Fruit fly (Drosophila melanogaster) whole organism, wandering third instar larva: ENCODE results near the gene L2HGDH.

Experiments
- Abd-B ChIP-seq: fragments of >200 bp; optimal IDR thresholded peaks from 2 replicates; lab custom pipeline; 2017; ENCODE audit warnings: missing biosample characterization, missing genetic modification characterization
- CG32264 ChIP-seq: fragments of 200-800 bp; sonication (Bioruptor generic); optimal IDR thresholded peaks from 2 replicates; lab custom pipeline; 2016; ENCODE audit warnings: missing biosample characterization, missing genetic modification characterization
- CG9705 ChIP-seq: fragments of 200-800 bp; sonication (Bioruptor generic); optimal IDR thresholded peaks from 2 replicates; lab custom pipeline; 2018; ENCODE audit warnings: missing biosample characterization, mild to moderate bottlenecking, missing genetic modification characterization
- CrebA ChIP-seq: fragments of 200-800 bp; sonication (Bioruptor generic); optimal IDR thresholded peaks from 2 replicates; lab custom pipeline; 2016; ENCODE audit warnings: missing biosample characterization, mild to moderate bottlenecking, missing genetic modification characterization, borderline replicate concordance
- Dfd ChIP-seq: fragments of >200 bp; optimal IDR thresholded peaks from 2 replicates; lab custom pipeline; 2017; ENCODE audit warnings: missing biosample characterization, missing genetic modification characterization
- Dif ChIP-seq: fragments of 200-275, 200-300 bp; sonication (Bioruptor generic); optimal IDR thresholded peaks from 2 replicates; lab custom pipeline; 2018; ENCODE audit warnings: missing biosample characterization, missing genetic modification characterization; ENCODE audit not compliant: partially characterized antibody
- GATAd ChIP-seq: sonication (Bioruptor generic); optimal IDR thresholded peaks from 2 replicates; lab custom pipeline; 2016; ENCODE audit warnings: missing biosample characterization, missing genetic modification characterization
- HLH106 ChIP-seq: fragments of 200-800 bp; optimal IDR thresholded peaks from 3 replicates; lab custom pipeline; 2019; ENCODE audit warnings: missing biosample characterization, mild to moderate bottlenecking, missing genetic modification characterization, moderate library complexity
- Hnf4 ChIP-seq: fragments of 200-800 bp; sonication (Bioruptor generic); optimal IDR thresholded peaks from 2 replicates; lab custom pipeline; 2016; ENCODE audit warnings: missing biosample characterization, mild to moderate bottlenecking, missing genetic modification characterization
- Hr78 ChIP-seq: fragments of >200 bp; optimal IDR thresholded peaks from 2 replicates; lab custom pipeline; 2017; ENCODE audit warnings: missing biosample characterization, missing genetic modification characterization
- Hr83 ChIP-seq: fragments of 200-300 bp; sonication (Bioruptor generic); optimal IDR thresholded peaks from 2 replicates; lab custom pipeline; 2016; ENCODE audit warnings: missing biosample characterization, mild to moderate bottlenecking, missing genetic modification characterization, moderate library complexity; ENCODE audit not compliant: poor library complexity, severe bottlenecking
- Jra ChIP-seq: sonication (Bioruptor generic); optimal IDR thresholded peaks from 2 replicates; lab custom pipeline; 2016; ENCODE audit warnings: missing biosample characterization, missing genetic modification characterization
- Mio ChIP-seq: sonication (Bioruptor generic); optimal IDR thresholded peaks from 2 replicates; lab custom pipeline; 2016; ENCODE audit warnings: missing biosample characterization, missing genetic modification characterization
- Myc ChIP-seq: fragments of >200 bp; optimal IDR thresholded peaks from 2 replicates; lab custom pipeline; 2017
- N ChIP-seq: fragments of >200 bp; optimal IDR thresholded peaks from 2 replicates; lab custom pipeline; 2018; ENCODE audit warnings: missing biosample characterization, missing external identifiers, missing genetic modification characterization
- OdsH ChIP-seq: fragments of 200-800 bp; sonication (Bioruptor generic); optimal IDR thresholded peaks from 2 replicates; lab custom pipeline; 2016; ENCODE audit warnings: missing biosample characterization, mild to moderate bottlenecking, missing genetic modification characterization
- Rel ChIP-seq, 2 experiments: fragments of 200-800 bp; sonication (Bioruptor generic) in 1 of 2; optimal IDR thresholded peaks; 2 replicates in 1 of 2; 3 replicates in 1 of 2; lab custom pipeline; 2016 to 2019; ENCODE audit warnings: mild to moderate bottlenecking in 2 of 2, missing biosample characterization in 2 of 2, missing genetic modification characterization in 2 of 2, moderate library complexity in 1 of 2
- Sp1 ChIP-seq: fragments of 200-800 bp; sonication (Bioruptor generic); optimal IDR thresholded peaks from 3 replicates; lab custom pipeline; 2019; ENCODE audit warnings: missing biosample characterization, mild to moderate bottlenecking, missing genetic modification characterization, moderate library complexity
- Vsx2 ChIP-seq: fragments of 200-300, 225-300 bp; sonication (Bioruptor generic); optimal IDR thresholded peaks from 2 replicates; lab custom pipeline; 2018; ENCODE audit warnings: missing biosample characterization, missing genetic modification characterization; ENCODE audit not compliant: partially characterized antibody
- br ChIP-seq: fragments of 200-800 bp; sonication (Bioruptor generic); optimal IDR thresholded peaks from 2 replicates; lab custom pipeline; 2016; ENCODE audit warnings: missing biosample characterization, missing genetic modification characterization
- brk ChIP-seq: fragments of 200-800 bp; sonication (Bioruptor generic); optimal IDR thresholded peaks from 2 replicates; lab custom pipeline; 2016; ENCODE audit warnings: missing biosample characterization, mild to moderate bottlenecking, missing genetic modification characterization
- dl ChIP-seq, 2 experiments: fragments of 175-275, 200-275 bp in 1 of 2; fragments of 200-275 bp in 1 of 2; sonication (Bioruptor generic); optimal IDR thresholded peaks; lab custom pipeline; 2018; ENCODE audit warnings: mild to moderate bottlenecking in 2 of 2, missing biosample characterization in 2 of 2, missing genetic modification characterization in 2 of 2, moderate library complexity in 2 of 2; ENCODE audit not compliant: partially characterized antibody in 2 of 2, insufficient read depth in 1 of 2
- dmrt93B ChIP-seq: fragments of 200-800 bp; sonication (Bioruptor generic); optimal IDR thresholded peaks from 2 replicates; lab custom pipeline; 2018; ENCODE audit warnings: missing biosample characterization, mild to moderate bottlenecking, missing genetic modification characterization
- dsf ChIP-seq: sonication (Bioruptor generic); optimal IDR thresholded peaks from 2 replicates; lab custom pipeline; 2016; ENCODE audit warnings: missing biosample characterization, missing genetic modification characterization, borderline replicate concordance
- ey ChIP-seq: fragments of 200-800 bp; sonication (Bioruptor generic); optimal IDR thresholded peaks from 2 replicates; lab custom pipeline; 2016; ENCODE audit warnings: missing biosample characterization, missing genetic modification characterization
- foxo ChIP-seq, 2 experiments: fragments of 200-800 bp; sonication (Bioruptor generic); optimal IDR thresholded peaks; 2 replicates in 1 of 2; 3 replicates in 1 of 2; lab custom pipeline; 2016 to 2017; ENCODE audit warnings: missing biosample characterization in 2 of 2, missing genetic modification characterization in 2 of 2
- fru ChIP-seq: fragments of 200-800 bp; sonication (Bioruptor generic); optimal IDR thresholded peaks from 3 replicates; lab custom pipeline; 2016; ENCODE audit warnings: missing biosample characterization, mild to moderate bottlenecking, missing genetic modification characterization
- h ChIP-seq: fragments of 200-800 bp; sonication (Bioruptor generic); optimal IDR thresholded peaks from 3 replicates; lab custom pipeline; 2016; ENCODE audit warnings: missing biosample characterization, mild to moderate bottlenecking, missing genetic modification characterization
- jim ChIP-seq: fragments of 175-275, 200-325 bp; sonication (Bioruptor generic); optimal IDR thresholded peaks from 2 replicates; lab custom pipeline; 2016; ENCODE audit warnings: missing biosample characterization, mild to moderate bottlenecking, missing genetic modification characterization
- lola ChIP-seq: fragments of >200 bp; optimal IDR thresholded peaks from 2 replicates; lab custom pipeline; 2017; ENCODE audit warnings: missing biosample characterization, missing genetic modification characterization
- pan ChIP-seq: fragments of >200 bp; optimal IDR thresholded peaks from 2 replicates; lab custom pipeline; 2017
- psq ChIP-seq: fragments of 200-800 bp; sonication (Bioruptor generic); optimal IDR thresholded peaks from 3 replicates; lab custom pipeline; 2017; ENCODE audit warnings: missing biosample characterization, mild to moderate bottlenecking, missing genetic modification characterization, moderate library complexity
- rgr ChIP-seq: fragments of 200-800 bp; sonication (Bioruptor generic); optimal IDR thresholded peaks from 3 replicates; lab custom pipeline; 2016; ENCODE audit warnings: missing biosample characterization, mild to moderate bottlenecking, missing genetic modification characterization
- sage ChIP-seq: fragments of 200-800 bp; sonication (Bioruptor generic); optimal IDR thresholded peaks from 2 replicates; lab custom pipeline; 2016; ENCODE audit warnings: missing biosample characterization, mild to moderate bottlenecking, missing genetic modification characterization
- sv ChIP-seq: fragments of 200-800 bp; sonication (Bioruptor generic); optimal IDR thresholded peaks from 3 replicates; lab custom pipeline; 2016; ENCODE audit warnings: missing biosample characterization, missing genetic modification characterization
- tai ChIP-seq: sonication (Bioruptor generic); optimal IDR thresholded peaks from 2 replicates; lab custom pipeline; 2016; ENCODE audit warnings: missing biosample characterization, missing genetic modification characterization
- usp ChIP-seq: fragments of >200 bp; optimal IDR thresholded peaks from 2 replicates; lab custom pipeline; 2017; ENCODE audit warnings: missing biosample characterization, missing genetic modification characterization
- woc ChIP-seq: sonication (Bioruptor generic); optimal IDR thresholded peaks from 2 replicates; lab custom pipeline; 2016; ENCODE audit warnings: missing biosample characterization, mild to moderate bottlenecking, missing genetic modification characterization

Gene L2HGDH

DNA sequence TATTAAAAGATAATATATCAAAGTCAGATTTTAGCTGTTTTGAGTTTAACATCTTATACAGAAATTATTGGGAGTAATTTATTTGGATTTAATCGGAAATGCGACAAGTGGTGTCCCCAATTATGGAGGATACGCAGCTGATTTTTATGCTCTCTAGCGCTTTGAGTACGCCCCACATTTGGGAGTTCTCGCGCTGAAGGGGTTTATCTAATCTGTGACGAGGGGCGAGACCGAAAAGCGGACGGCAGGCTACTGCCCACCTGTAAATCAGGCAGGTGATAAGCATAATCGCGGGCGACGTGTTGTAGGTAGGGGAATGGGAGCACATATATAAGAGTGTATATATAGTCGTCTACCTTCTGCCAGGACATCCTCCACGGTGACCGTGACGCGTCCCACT, 6.4 kb downstream of the L2HGDH start:
- no peak for TF ChIP-seq N (GFP tag; lab: Kevin White, UChicago)
- peak; percentile 3 for TF ChIP-seq h (GFP tag; lab: Kevin White, UChicago)

DNA sequence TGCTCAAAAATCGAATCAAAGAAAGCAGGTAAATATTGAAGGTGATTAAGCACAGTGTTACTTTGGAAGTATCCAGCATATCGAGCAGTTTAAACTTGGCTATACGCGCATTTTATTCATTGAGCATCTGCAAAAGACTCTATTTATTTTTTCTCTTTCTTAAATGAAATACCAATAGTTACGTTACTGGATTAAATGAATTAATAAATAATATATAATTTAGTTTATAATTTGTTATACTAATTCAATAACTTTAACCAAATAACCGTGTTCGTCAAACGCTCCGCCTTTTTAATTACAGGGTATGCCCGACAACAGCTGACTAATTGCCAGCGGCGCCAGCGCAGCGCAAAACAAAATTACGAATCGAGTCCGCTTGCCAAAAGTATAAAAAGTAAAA, 7.4 kb downstream of the L2HGDH start:
- no peak for TF ChIP-seq woc (GFP tag; lab: Kevin White, UChicago)
- peak; percentile 52 for TF ChIP-seq rgr
- peak; percentile 0 for TF ChIP-seq CG9705 (GFP tag; lab: Kevin White, UChicago)
- TF ChIP-seq Abd-B (GFP tag; lab: Kevin White, UChicago) = no peak
- TF ChIP-seq dmrt93B = peak; percentile 53
- TF ChIP-seq psq (GFP tag; lab: Kevin White, UChicago) = peak; percentile 60
- TF ChIP-seq OdsH (GFP tag; lab: Kevin White, UChicago) = peak; percentile 51
- TF ChIP-seq foxo (GFP tag; optimal IDR thresholded peaks at IDR 0.05; lab: Kevin White, UChicago) = peak in 1 of 2 experiments; percentile 73
- TF ChIP-seq fru = no peak
- TF ChIP-seq Rel (GFP tag; optimal IDR thresholded peaks at IDR 0.05; lab: Kevin White, UChicago) = no peak
- TF ChIP-seq Rel (tag; optimal IDR thresholded peaks at IDR 0.05; lab: Kevin White, UChicago) = peak; percentile 16
- TF ChIP-seq HLH106 = peak; percentile 80
- peak; percentile 73 for TF ChIP-seq Sp1 (GFP tag; lab: Kevin White, UChicago)
- no peak for TF ChIP-seq CrebA (GFP tag; lab: Kevin White, UChicago)
- TF ChIP-seq sv (GFP tag; lab: Kevin White, UChicago) = no peak

DNA sequence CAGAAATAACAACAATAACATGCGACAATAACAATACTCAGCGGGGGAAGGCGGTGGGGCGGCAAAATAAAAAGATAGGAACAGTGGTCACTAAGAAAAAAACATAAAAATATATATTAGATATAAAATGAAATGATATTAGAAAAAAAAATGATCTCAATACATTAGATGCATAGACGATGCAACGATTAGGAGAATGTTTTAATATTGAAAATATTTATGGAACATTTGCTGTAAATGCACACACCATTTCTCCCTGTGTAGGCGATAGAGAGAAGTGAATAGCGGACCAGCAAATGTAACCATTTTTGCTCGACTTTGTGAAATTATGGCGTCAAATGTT, 8.1 kb downstream of the L2HGDH start:
- TF ChIP-seq usp (GFP tag; lab: Kevin White, UChicago) = no peak
- no peak for TF ChIP-seq Abd-B (GFP tag; lab: Kevin White, UChicago)
- TF ChIP-seq Hr78 (GFP tag; lab: Kevin White, UChicago) = no peak
- TF ChIP-seq N (GFP tag; lab: Kevin White, UChicago) = no peak
- TF ChIP-seq woc (GFP tag; lab: Kevin White, UChicago) = no peak
- no peak for TF ChIP-seq psq (GFP tag; lab: Kevin White, UChicago)
- TF ChIP-seq dsf (GFP tag; lab: Kevin White, UChicago) = no peak
- no peak for TF ChIP-seq dmrt93B
- TF ChIP-seq foxo (GFP tag; optimal IDR thresholded peaks at IDR 0.05; lab: Kevin White, UChicago) = peak in 1 of 2 experiments; percentile 32
- TF ChIP-seq ey (GFP tag; lab: Kevin White, UChicago) = peak; percentile 21
- no peak for TF ChIP-seq Dif (GFP tag; lab: Kevin White, UChicago)
- TF ChIP-seq CG9705 (GFP tag; lab: Kevin White, UChicago) = no peak
- TF ChIP-seq Sp1 (GFP tag; lab: Kevin White, UChicago) = no peak
- no peak for TF ChIP-seq brk (GFP tag; lab: Kevin White, UChicago)
- no peak for TF ChIP-seq GATAd (GFP tag; lab: Kevin White, UChicago)
- TF ChIP-seq CrebA (GFP tag; lab: Kevin White, UChicago) = no peak
- peak; percentile 20 for TF ChIP-seq HLH106
- peak; percentile 29 for TF ChIP-seq sage (GFP tag; lab: Kevin White, UChicago)
- TF ChIP-seq jim (GFP tag; lab: Kevin White, UChicago) = no peak
- no peak for TF ChIP-seq OdsH (GFP tag; lab: Kevin White, UChicago)
- TF ChIP-seq Dfd (GFP tag; lab: Kevin White, UChicago) = no peak
- TF ChIP-seq sv (GFP tag; lab: Kevin White, UChicago) = peak; percentile 76
- no peak for TF ChIP-seq Rel (GFP tag; optimal IDR thresholded peaks at IDR 0.05; lab: Kevin White, UChicago)
- no peak for TF ChIP-seq Rel (tag; optimal IDR thresholded peaks at IDR 0.05; lab: Kevin White, UChicago)
- no peak for TF ChIP-seq Hr83
- TF ChIP-seq Myc = no peak
- no peak for TF ChIP-seq Jra (GFP tag; lab: Kevin White, UChicago)
- no peak for TF ChIP-seq Mio (GFP tag; lab: Kevin White, UChicago)
- no peak for TF ChIP-seq Hnf4 (GFP tag; lab: Kevin White, UChicago)
- TF ChIP-seq CG32264 (GFP tag; lab: Kevin White, UChicago) = no peak
- no peak for TF ChIP-seq lola (GFP tag; lab: Kevin White, UChicago)
- no peak for TF ChIP-seq tai
- no peak for TF ChIP-seq Vsx2 (GFP tag; lab: Kevin White, UChicago)
- TF ChIP-seq br = peak; percentile 33
- no peak for TF ChIP-seq dl (GFP tag; optimal IDR thresholded peaks at IDR 0.05; lab: Kevin White, UChicago; ENCODE audit: insufficient read depth in 1 of 2, partially characterized antibody in 2 of 2)
- no peak for TF ChIP-seq fru
- peak; percentile 63 for TF ChIP-seq h (GFP tag; lab: Kevin White, UChicago)
- no peak for TF ChIP-seq pan (lab: Kevin White, UChicago)
- TF ChIP-seq rgr = peak; percentile 25
